Worm (Caenorhabditis elegans): ENCODE data around the gene F39G3.3.

DNA sequence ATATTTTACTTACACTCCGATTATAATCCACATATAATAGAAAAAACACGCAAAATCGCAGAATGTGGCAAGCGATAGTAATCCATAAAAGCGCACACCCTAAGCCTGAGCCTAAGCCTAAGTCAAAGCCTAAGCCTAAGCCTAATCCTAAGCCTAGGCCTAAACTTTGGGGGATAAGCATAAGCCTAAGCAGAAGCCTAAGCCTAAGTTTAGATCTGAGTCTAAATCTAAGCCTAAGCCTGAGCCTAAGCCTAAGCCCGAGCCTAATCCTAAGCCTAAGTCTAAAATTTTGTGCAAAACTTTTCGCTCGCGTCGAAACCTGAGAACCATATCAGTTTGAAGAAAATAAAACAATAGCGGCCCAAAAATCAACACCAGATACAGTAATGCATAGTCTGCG, 47.6 kb upstream of the F39G3.3 start:
- no peak for TF ChIP-seq ama-1 (optimal IDR thresholded peaks at IDR 0.05)
- no peak for TF ChIP-seq nhr-25 (tag; optimal IDR thresholded peaks at IDR 0.05)
- TF ChIP-seq elt-3 (tag; optimal IDR thresholded peaks at IDR 0.05): no peak

Measured in whole organism, L2 larva.